Fruit fly (Drosophila melanogaster) whole organism, embryonic: ENCODE measurements around the gene CG33986.
A peak's percentile ranks its signal among the peaks of the same experiment; 100 is the strongest.

Experiments used
- ATbp ChIP-seq: fragments of 200-800 bp; sonication (Bioruptor generic); optimal IDR thresholded peaks from 2 replicates; lab custom pipeline; 2017; ENCODE audit warnings: missing biosample characterization, mild to moderate bottlenecking, missing genetic modification characterization, missing genetic modification reagents
- Asciz ChIP-seq: fragments of 200-800 bp; sonication (Bioruptor generic); optimal IDR thresholded peaks from 2 replicates; lab custom pipeline; 2017; ENCODE audit warnings: missing biosample characterization, mild to moderate bottlenecking, missing genetic modification characterization, missing genetic modification reagents
- Atf6 ChIP-seq: fragments of 200-800 bp; sonication (Bioruptor generic); IDR thresholded peaks from 2 replicates; pipeline ENCODE4 v1.3.6; 2022; ENCODE audit warnings: missing biosample characterization, missing genetic modification characterization
- CG10543 ChIP-seq: fragments of 200-800 bp; sonication (Bioruptor generic); optimal IDR thresholded peaks from 3 replicates; lab custom pipeline; 2017; ENCODE audit warnings: missing biosample characterization, mild to moderate bottlenecking, missing genetic modification characterization, moderate library complexity
- CG10565 ChIP-seq: fragments of 200-800 bp; sonication (Bioruptor generic); optimal IDR thresholded peaks from 3 replicates; lab custom pipeline; 2016; ENCODE audit warnings: missing biosample characterization, mild to moderate bottlenecking, missing genetic modification characterization
- CG12155 ChIP-seq: fragments of 200-800 bp; sonication (Bioruptor generic); optimal IDR thresholded peaks from 3 replicates; lab custom pipeline; 2016; ENCODE audit warnings: missing biosample characterization, missing genetic modification characterization
- CG12769 ChIP-seq: fragments of 200-800 bp; sonication (Bioruptor generic); optimal IDR thresholded peaks from 2 replicates; lab custom pipeline; 2019; ENCODE audit warnings: missing biosample characterization, mild to moderate bottlenecking, missing genetic modification characterization, moderate library complexity
- CG13296 ChIP-seq: fragments of 200-800 bp; sonication (Bioruptor generic); optimal IDR thresholded peaks from 3 replicates; lab custom pipeline; 2018; ENCODE audit warnings: missing biosample characterization, mild to moderate bottlenecking, missing genetic modification characterization
- CG13894 ChIP-seq: fragments of 200-800 bp; sonication (Bioruptor generic); optimal IDR thresholded peaks from 3 replicates; lab custom pipeline; 2018; ENCODE audit warnings: missing biosample characterization, mild to moderate bottlenecking, missing genetic modification characterization, moderate library complexity
- CG14014 ChIP-seq: fragments of 200-800 bp; sonication (Bioruptor generic); IDR thresholded peaks from 2 replicates; pipeline ENCODE4 v1.3.6; 2022; ENCODE audit warnings: missing biosample characterization, missing genetic modification characterization
- CG17568 ChIP-seq: fragments of 200-800 bp; sonication (Bioruptor generic); optimal IDR thresholded peaks from 2 replicates; lab custom pipeline; 2018; ENCODE audit warnings: missing biosample characterization, mild to moderate bottlenecking, missing genetic modification characterization, moderate library complexity
- CG18476 ChIP-seq: fragments of 200-800 bp; sonication (Bioruptor generic); optimal IDR thresholded peaks from 2 replicates; lab custom pipeline; 2016; ENCODE audit warnings: missing biosample characterization, mild to moderate bottlenecking, missing genetic modification characterization
- CG18599 ChIP-seq: fragments of 200-800 bp; sonication (Bioruptor generic); optimal IDR thresholded peaks from 3 replicates; lab custom pipeline; 2017; ENCODE audit warnings: missing biosample characterization, missing genetic modification characterization, mild to moderate bottlenecking, moderate library complexity, missing genetic modification reagents
- CG33557 ChIP-seq: fragments of 200-800 bp; sonication (Bioruptor generic); optimal IDR thresholded peaks from 2 replicates; lab custom pipeline; 2019; ENCODE audit warnings: missing biosample characterization, mild to moderate bottlenecking, missing genetic modification characterization, moderate library complexity
- CG6272 ChIP-seq: fragments of 200-800 bp; sonication (Bioruptor generic); IDR thresholded peaks from 2 replicates; pipeline ENCODE4 v1.3.6; 2022; ENCODE audit warnings: missing biosample characterization, missing genetic modification characterization
- CG7786 ChIP-seq: fragments of 200-800 bp; sonication (Bioruptor generic); optimal IDR thresholded peaks from 2 replicates; lab custom pipeline; 2016; ENCODE audit warnings: missing biosample characterization, missing genetic modification characterization
- CG8290 ChIP-seq, 3 experiments: fragments of 200-800 bp; sonication (Bioruptor generic); optimal IDR thresholded peaks; 2 replicates each; lab custom pipeline; 2016 to 2019; ENCODE audit warnings: missing biosample characterization in 3 of 3, missing genetic modification characterization in 3 of 3, mild to moderate bottlenecking in 2 of 3, moderate library complexity in 1 of 3
- CG9609 ChIP-seq: fragments of 200-800 bp; sonication (Bioruptor generic); optimal IDR thresholded peaks from 3 replicates; lab custom pipeline; 2016; ENCODE audit warnings: missing biosample characterization, missing genetic modification characterization
- CG9727 ChIP-seq: fragments of 200-800 bp; sonication (Bioruptor generic); optimal IDR thresholded peaks from 3 replicates; lab custom pipeline; 2017; ENCODE audit warnings: missing biosample characterization, mild to moderate bottlenecking, missing genetic modification characterization
- Chrac-16 ChIP-seq: fragments of 200-800 bp; sonication (Bioruptor generic); optimal IDR thresholded peaks from 3 replicates; lab custom pipeline; 2016; ENCODE audit warnings: missing biosample characterization, missing genetic modification characterization
- D19B ChIP-seq: fragments of 200-800 bp; sonication (Bioruptor generic); optimal IDR thresholded peaks from 2 replicates; lab custom pipeline; 2017; ENCODE audit warnings: missing biosample characterization, mild to moderate bottlenecking, missing genetic modification characterization
- Dek ChIP-seq: fragments of 200-800 bp; sonication (Bioruptor generic); optimal IDR thresholded peaks from 3 replicates; lab custom pipeline; 2019; ENCODE audit warnings: missing biosample characterization, mild to moderate bottlenecking, missing genetic modification characterization, moderate library complexity
- Dfd ChIP-seq, 2 experiments: fragments of >200 bp; optimal IDR thresholded peaks; 2 replicates each; lab custom pipeline; 2017; ENCODE audit warnings: missing biosample characterization in 2 of 2, missing genetic modification characterization in 2 of 2
- Dref ChIP-seq: fragments of 200-800 bp; sonication (Bioruptor generic); IDR thresholded peaks from 2 replicates; pipeline ENCODE4 v1.3.6; 2022; ENCODE audit warnings: missing biosample characterization, missing genetic modification characterization
- Fer1 ChIP-seq: fragments of 200-800 bp; sonication (Bioruptor generic); optimal IDR thresholded peaks from 2 replicates; lab custom pipeline; 2017; ENCODE audit warnings: missing biosample characterization, mild to moderate bottlenecking, missing genetic modification characterization
- Fer3 ChIP-seq: fragments of 200-800 bp; sonication (Bioruptor generic); optimal IDR thresholded peaks from 2 replicates; lab custom pipeline; 2018; ENCODE audit warnings: missing biosample characterization, mild to moderate bottlenecking, missing genetic modification characterization, moderate library complexity
- Hand ChIP-seq: fragments of 200-800 bp; sonication (Bioruptor generic); optimal IDR thresholded peaks from 2 replicates; lab custom pipeline; 2017; ENCODE audit warnings: mild to moderate bottlenecking, missing biosample characterization, missing genetic modification reagents, missing genetic modification characterization
- Hey ChIP-seq: fragments of 200-800 bp; sonication (Bioruptor generic); optimal IDR thresholded peaks from 3 replicates; lab custom pipeline; 2018; ENCODE audit warnings: missing biosample characterization, mild to moderate bottlenecking, missing genetic modification characterization
- Mad ChIP-seq: fragments of 200-800 bp; sonication (Bioruptor generic); optimal IDR thresholded peaks from 2 replicates; lab custom pipeline; 2016; ENCODE audit warnings: missing biosample characterization, missing genetic modification characterization
- Opbp ChIP-seq: fragments of 200-800 bp; sonication (Bioruptor generic); IDR thresholded peaks from 3 replicates; pipeline ENCODE4 v1.3.6; 2022; ENCODE audit warnings: missing biosample characterization, missing genetic modification characterization; ENCODE audit not compliant: partially characterized antibody
- PHDP ChIP-seq: fragments of 200-800 bp; sonication (Bioruptor generic); optimal IDR thresholded peaks from 3 replicates; lab custom pipeline; 2018; ENCODE audit warnings: missing biosample characterization, mild to moderate bottlenecking, missing genetic modification characterization, moderate library complexity
- Sry-β ChIP-seq: fragments of 200-800 bp; sonication (Bioruptor generic); optimal IDR thresholded peaks from 2 replicates; lab custom pipeline; 2018; ENCODE audit warnings: missing biosample characterization, mild to moderate bottlenecking, missing genetic modification characterization, moderate library complexity
- Stat92E ChIP-seq, 3 experiments: fragments of >200 bp in 2 of 3; fragments of 200-800 bp in 1 of 3; sonication (Bioruptor generic) in 1 of 3; optimal IDR thresholded peaks; 2 replicates each; lab custom pipeline; 2017 to 2019; ENCODE audit warnings: missing biosample characterization in 3 of 3, missing genetic modification characterization in 3 of 3, mild to moderate bottlenecking in 1 of 3, moderate library complexity in 1 of 3
- TFAM ChIP-seq: fragments of 200-800 bp; sonication (Bioruptor generic); optimal IDR thresholded peaks from 2 replicates; lab custom pipeline; 2017; ENCODE audit warnings: missing biosample characterization, missing genetic modification characterization, inconsistent platforms
- Trl ChIP-seq, 3 experiments: fragments of >200 bp in 2 of 3; fragments of 200-800 bp in 1 of 3; sonication (Bioruptor generic) in 1 of 3; optimal IDR thresholded peaks; 2 replicates in 1 of 3; 3 replicates in 2 of 3; lab custom pipeline; 2016 to 2017; ENCODE audit warnings: missing biosample characterization in 1 of 3, missing genetic modification characterization in 1 of 3
- Xrp1 ChIP-seq: fragments of 200-800 bp; sonication (Bioruptor generic); IDR thresholded peaks from 2 replicates; pipeline ENCODE4 v1.3.6; 2022; ENCODE audit warnings: missing biosample characterization, missing genetic modification characterization
- ac ChIP-seq: fragments of 200-800 bp; sonication (Bioruptor generic); optimal IDR thresholded peaks from 3 replicates; lab custom pipeline; 2017; ENCODE audit warnings: missing biosample characterization, mild to moderate bottlenecking, missing genetic modification characterization
- bigmax ChIP-seq: fragments of 200-800 bp; sonication (Bioruptor generic); optimal IDR thresholded peaks from 2 replicates; lab custom pipeline; 2018; ENCODE audit warnings: missing biosample characterization, mild to moderate bottlenecking, missing genetic modification characterization
- gro ChIP-seq: fragments of 200-800 bp; sonication (Bioruptor generic); optimal IDR thresholded peaks from 2 replicates; lab custom pipeline; 2016; ENCODE audit warnings: missing biosample characterization, missing genetic modification characterization
- gt ChIP-seq: fragments of 200-800 bp; sonication (Bioruptor generic); IDR thresholded peaks from 2 replicates; pipeline ENCODE4 v1.3.6; 2022; ENCODE audit warnings: missing biosample characterization, missing genetic modification characterization
- hkb ChIP-seq, 2 experiments: fragments of 200-800 bp in 1 of 2; fragments of >200 bp in 1 of 2; sonication (Bioruptor generic) in 1 of 2; IDR thresholded peaks in 1 of 2; optimal IDR thresholded peaks in 1 of 2; 2 replicates each; pipeline versions ENCODE4 v1.3.6 to Lab custom; 2017 to 2022; ENCODE audit warnings: missing biosample characterization in 1 of 2, missing genetic modification characterization in 1 of 2
- mirr ChIP-seq: fragments of 200-800 bp; sonication (Bioruptor generic); optimal IDR thresholded peaks from 3 replicates; lab custom pipeline; 2018; ENCODE audit warnings: missing biosample characterization, mild to moderate bottlenecking, missing genetic modification characterization
- phol ChIP-seq: fragments of 200-800 bp; sonication (Bioruptor generic); optimal IDR thresholded peaks from 3 replicates; lab custom pipeline; 2018; ENCODE audit warnings: missing biosample characterization, mild to moderate bottlenecking, missing genetic modification characterization, moderate library complexity
- pros ChIP-seq: fragments of 200-800 bp; sonication (Bioruptor generic); optimal IDR thresholded peaks from 3 replicates; lab custom pipeline; 2019; ENCODE audit warnings: missing biosample characterization, mild to moderate bottlenecking, missing genetic modification characterization, moderate library complexity
- shn ChIP-seq: fragments of 200-800 bp; sonication (Bioruptor generic); optimal IDR thresholded peaks from 3 replicates; lab custom pipeline; 2016; ENCODE audit warnings: missing biosample characterization, missing genetic modification characterization
- sob ChIP-seq: fragments of 200-800 bp; sonication (Bioruptor generic); IDR thresholded peaks from 2 replicates; pipeline ENCODE4 v1.3.6; 2022; ENCODE audit warnings: missing biosample characterization, missing genetic modification characterization
- sr ChIP-seq: fragments of 200-800 bp; sonication (Bioruptor generic); IDR thresholded peaks from 3 replicates; pipeline ENCODE4 v1.3.6; 2022; ENCODE audit warnings: missing biosample characterization, missing genetic modification characterization
- sug ChIP-seq: fragments of 200-800 bp; optimal IDR thresholded peaks from 2 replicates; lab custom pipeline; 2019; ENCODE audit warnings: missing biosample characterization, mild to moderate bottlenecking, missing genetic modification characterization, moderate library complexity
- zfh2 ChIP-seq: fragments of 200-800 bp; sonication (Bioruptor generic); optimal IDR thresholded peaks from 2 replicates; lab custom pipeline; 2016; ENCODE audit warnings: missing biosample characterization, missing genetic modification characterization

Gene CG33986

dm6 chr3L:15548843-15549242 lies 23.8 kb upstream of the CG33986 start (continued):
- TF ChIP-seq CG7786 (GFP tag; lab: Kevin White, UChicago) (no peak), Fer3 (tag; lab: Kevin White, UChicago) (peak; percentile 48), CG33557 (GFP tag; lab: Kevin White, UChicago) (no peak), Atf6 (GFP tag; lab: Robert Waterston, UW) (0 out of 2 replicates have a peak, but pooled peaks have one; percentile 15), PHDP (tag; lab: Kevin White, UChicago) (peak; percentile 26), CG17568 (peak; percentile 54), zfh2 (GFP tag; lab: Kevin White, UChicago) (no peak), sob (GFP tag; lab: Robert Waterston, UW) (peak; percentile 10; the same call in 1 of the 2 replicates), ac (GFP tag; lab: Kevin White, UChicago) (no peak), CG10543 (GFP tag; lab: Kevin White, UChicago) (peak; percentile 54), sr (no peak), gro (GFP tag; lab: Kevin White, UChicago) (peak; percentile 38), Stat92E (GFP tag; optimal IDR thresholded peaks at IDR 0.05; lab: Kevin White, UChicago) (no peak), Sry-β (GFP tag; lab: Kevin White, UChicago) (no peak), Hey (tag; lab: Kevin White, UChicago) (no peak), bigmax (GFP tag; lab: Kevin White, UChicago) (no peak), phol (tag; lab: Kevin White, UChicago) (no peak), CG13894 (tag; lab: Kevin White, UChicago) (peak; percentile 19), Fer1 (GFP tag; lab: Kevin White, UChicago) (peak; percentile 56), Dek (tag; lab: Kevin White, UChicago) (no peak), CG6272 (GFP tag; lab: Robert Waterston, UW) (no peak), Xrp1 (GFP tag; lab: Robert Waterston, UW) (no peak), Mad (GFP tag; lab: Kevin White, UChicago) (no peak), Trl (optimal IDR thresholded peaks at IDR 0.05; lab: Kevin White, UChicago) (no peak), Trl (GFP tag; optimal IDR thresholded peaks at IDR 0.05; lab: Kevin White, UChicago) (no peak), D19B (GFP tag; lab: Kevin White, UChicago) (no peak), Opbp (GFP tag; lab: Robert Waterston, UW) (no peak), gt (GFP tag; lab: Robert Waterston, UW) (no peak), CG9727 (GFP tag; lab: Kevin White, UChicago) (no peak), pros (GFP tag; lab: Kevin White, UChicago) (no peak), Dref (no peak), Dfd (GFP tag; optimal IDR thresholded peaks at IDR 0.05; lab: Kevin White, UChicago) (no peak), CG8290 (GFP tag; optimal IDR thresholded peaks at IDR 0.05; lab: Kevin White, UChicago) (no peak), CG8290 (tag; optimal IDR thresholded peaks at IDR 0.05; lab: Kevin White, UChicago) (peak in 1 of 2 experiments; percentile 61), CG14014 (GFP tag; lab: Robert Waterston, UW) (peak; percentile 13; the same call in 1 of the 2 replicates), CG12155 (GFP tag; lab: Kevin White, UChicago) (no peak), CG13296 (peak; percentile 49), ATbp (peak; percentile 59), mirr (GFP tag; lab: Kevin White, UChicago) (no peak), TFAM (GFP tag; lab: Kevin White, UChicago) (no peak), CG12769 (tag; lab: Kevin White, UChicago) (peak; percentile 57), CG10565 (no peak), Hand (GFP tag; lab: Kevin White, UChicago) (peak; percentile 42), hkb (optimal IDR thresholded peaks at IDR 0.05; lab: Kevin White, UChicago) (no peak), hkb (GFP tag; IDR thresholded peaks at IDR 0.05; lab: Robert Waterston, UW) (no peak), CG18599 (GFP tag; lab: Kevin White, UChicago) (peak; percentile 72), Asciz (GFP tag; lab: Kevin White, UChicago) (peak; percentile 28), CG9609 (GFP tag; lab: Kevin White, UChicago) (no peak), Chrac-16 (GFP tag; lab: Kevin White, UChicago) (no peak), CG18476 (GFP tag; lab: Kevin White, UChicago) (no peak), shn (no peak), sug (tag; lab: Kevin White, UChicago) (no peak)
